Fruit fly (Drosophila melanogaster) whole organism, embryonic: ENCODE results near the gene CG18766.

Source experiments
- BtbVII ChIP-seq: fragments of 200-800 bp; sonication (Bioruptor generic); optimal IDR thresholded peaks from 3 replicates; lab custom pipeline; 2017; ENCODE audit warnings: missing biosample characterization, mild to moderate bottlenecking, missing genetic modification characterization
- Bteb2 ChIP-seq: fragments of 200-800 bp; sonication (Bioruptor generic); optimal IDR thresholded peaks from 2 replicates; lab custom pipeline; 2016; ENCODE audit warnings: missing biosample characterization, missing genetic modification characterization
- C15 ChIP-seq: fragments of 200-800 bp; sonication (Bioruptor generic); IDR thresholded peaks from 3 replicates; pipeline ENCODE4 v1.3.6; 2022; ENCODE audit warnings: missing biosample characterization, missing genetic modification characterization
- CG10267 ChIP-seq: fragments of 200-800 bp; sonication (Bioruptor generic); optimal IDR thresholded peaks from 2 replicates; lab custom pipeline; 2018; ENCODE audit warnings: missing biosample characterization, mild to moderate bottlenecking, missing genetic modification characterization, moderate library complexity
- CG10366 ChIP-seq: fragments of 200-800 bp; sonication (Bioruptor generic); IDR thresholded peaks from 2 replicates; pipeline ENCODE4 v1.3.6; 2022; ENCODE audit warnings: missing biosample characterization, missing genetic modification characterization
- CG11247 ChIP-seq: fragments of 200-800 bp; sonication (Bioruptor generic); IDR thresholded peaks from 2 replicates; pipeline ENCODE4 v1.3.6; 2022; ENCODE audit warnings: missing biosample characterization, missing genetic modification characterization
- CG1233 ChIP-seq: fragments of 200-800 bp; sonication (Bioruptor generic); optimal IDR thresholded peaks from 4 replicates; lab custom pipeline; 2018; ENCODE audit warnings: missing biosample characterization, mild to moderate bottlenecking, missing genetic modification characterization
- CG12391 ChIP-seq: fragments of 200-800 bp; sonication (Bioruptor generic); optimal IDR thresholded peaks from 3 replicates; lab custom pipeline; 2018; ENCODE audit warnings: missing biosample characterization, mild to moderate bottlenecking, missing genetic modification characterization, moderate library complexity
- CG14014 ChIP-seq: fragments of 200-800 bp; sonication (Bioruptor generic); IDR thresholded peaks from 2 replicates; pipeline ENCODE4 v1.3.6; 2022; ENCODE audit warnings: missing biosample characterization, missing genetic modification characterization
- CG14710 ChIP-seq: fragments of 200-800 bp; sonication (Bioruptor generic); optimal IDR thresholded peaks from 3 replicates; lab custom pipeline; 2019; ENCODE audit warnings: missing biosample characterization, mild to moderate bottlenecking, missing genetic modification characterization, moderate library complexity
- CG1647 ChIP-seq: fragments of 200-800 bp; sonication (Bioruptor generic); optimal IDR thresholded peaks from 3 replicates; lab custom pipeline; 2016; ENCODE audit warnings: missing biosample characterization, missing genetic modification characterization
- CG17568 ChIP-seq: fragments of 200-800 bp; sonication (Bioruptor generic); optimal IDR thresholded peaks from 2 replicates; lab custom pipeline; 2018; ENCODE audit warnings: missing biosample characterization, mild to moderate bottlenecking, missing genetic modification characterization, moderate library complexity
- CG30431 ChIP-seq: fragments of 200-800 bp; sonication (Bioruptor generic); optimal IDR thresholded peaks from 2 replicates; lab custom pipeline; 2017; ENCODE audit warnings: missing biosample characterization, missing genetic modification characterization
- CG3407 ChIP-seq: fragments of 200-800 bp; sonication (Bioruptor generic); optimal IDR thresholded peaks from 2 replicates; lab custom pipeline; 2018; ENCODE audit warnings: missing biosample characterization, mild to moderate bottlenecking, missing genetic modification characterization
- CG34422 ChIP-seq: fragments of 200-800 bp; sonication (Bioruptor generic); IDR thresholded peaks from 3 replicates; pipeline ENCODE4 v1.3.6; 2022; ENCODE audit warnings: missing biosample characterization, missing genetic modification characterization
- CG42726 ChIP-seq: fragments of 200-800 bp; sonication (Bioruptor generic); IDR thresholded peaks from 2 replicates; pipeline ENCODE4 v1.3.6; 2022; ENCODE audit warnings: missing biosample characterization, missing genetic modification characterization; ENCODE audit not compliant: partially characterized antibody
- CG43689 ChIP-seq: fragments of 200-800 bp; sonication (Bioruptor generic); IDR thresholded peaks from 2 replicates; pipeline ENCODE4 v1.3.6; 2022; ENCODE audit warnings: missing biosample characterization, missing genetic modification characterization
- CG4854 ChIP-seq: fragments of 200-800 bp; sonication (Bioruptor generic); optimal IDR thresholded peaks from 2 replicates; lab custom pipeline; 2016; ENCODE audit warnings: missing biosample characterization, missing genetic modification characterization, inconsistent platforms
- CG9215 ChIP-seq: fragments of 200-800 bp; sonication (Bioruptor generic); IDR thresholded peaks from 2 replicates; pipeline ENCODE4 v1.3.6; 2022; ENCODE audit warnings: missing biosample characterization, missing genetic modification characterization
- CkIIα-i1 ChIP-seq: fragments of 200-800 bp; sonication (Bioruptor generic); IDR thresholded peaks from 2 replicates; pipeline ENCODE4 v1.3.6; 2022; ENCODE audit warnings: missing biosample characterization, missing genetic modification characterization
- Deaf1 ChIP-seq: fragments of 200-800 bp; optimal IDR thresholded peaks from 3 replicates; lab custom pipeline; 2019; ENCODE audit warnings: missing biosample characterization, mild to moderate bottlenecking, missing genetic modification characterization, moderate library complexity
- E2f2 ChIP-seq: fragments of 200-800 bp; sonication (Bioruptor generic); IDR thresholded peaks from 2 replicates; pipeline ENCODE4 v1.3.6; 2022; ENCODE audit warnings: missing biosample characterization, missing genetic modification characterization
- ERR ChIP-seq: fragments of 200-800 bp; sonication (Bioruptor generic); optimal IDR thresholded peaks from 2 replicates; lab custom pipeline; 2016; ENCODE audit warnings: missing biosample characterization, missing genetic modification characterization
- Elba2 ChIP-seq: fragments of 200-800 bp; sonication (Bioruptor generic); optimal IDR thresholded peaks from 3 replicates; lab custom pipeline; 2016; ENCODE audit warnings: missing biosample characterization, missing genetic modification characterization
- Ets97D ChIP-seq: fragments of 200-800 bp; sonication (Bioruptor generic); optimal IDR thresholded peaks from 3 replicates; lab custom pipeline; 2016; ENCODE audit warnings: missing biosample characterization, missing genetic modification characterization
- Hr3 ChIP-seq: fragments of 200-800 bp; sonication (Bioruptor generic); optimal IDR thresholded peaks from 3 replicates; lab custom pipeline; 2016; ENCODE audit warnings: missing biosample characterization, missing genetic modification characterization
- Jarid2 ChIP-seq: fragments of 200-800 bp; sonication (Bioruptor generic); optimal IDR thresholded peaks from 3 replicates; lab custom pipeline; 2017; ENCODE audit warnings: mild to moderate bottlenecking, missing biosample characterization, missing genetic modification reagents, missing genetic modification characterization
- Max ChIP-seq: fragments of 200-800 bp; sonication (Bioruptor generic); optimal IDR thresholded peaks from 2 replicates; lab custom pipeline; 2016; ENCODE audit warnings: missing biosample characterization, mild to moderate bottlenecking, missing genetic modification characterization
- Neu2 ChIP-seq: fragments of 200-800 bp; sonication (Bioruptor generic); optimal IDR thresholded peaks from 3 replicates; lab custom pipeline; 2016; ENCODE audit warnings: missing biosample characterization, missing genetic modification characterization, borderline replicate concordance
- Nf-YC ChIP-seq: fragments of 200-800 bp; optimal IDR thresholded peaks from 3 replicates; lab custom pipeline; 2019; ENCODE audit warnings: missing biosample characterization, mild to moderate bottlenecking, missing genetic modification characterization, moderate library complexity
- Rx ChIP-seq: fragments of 200-800 bp; sonication (Bioruptor generic); IDR thresholded peaks from 2 replicates; pipeline ENCODE4 v1.3.6; 2022; ENCODE audit warnings: missing biosample characterization, missing genetic modification characterization
- Vsx1 ChIP-seq: fragments of 200-800 bp; sonication (Bioruptor generic); optimal IDR thresholded peaks from 2 replicates; lab custom pipeline; 2017; ENCODE audit warnings: missing biosample characterization, mild to moderate bottlenecking, missing genetic modification characterization, missing genetic modification reagents
- YL-1 ChIP-seq: fragments of 200-800 bp; sonication (Bioruptor generic); optimal IDR thresholded peaks from 3 replicates; lab custom pipeline; 2017; ENCODE audit warnings: missing biosample characterization, mild to moderate bottlenecking, missing genetic modification characterization
- bigmax ChIP-seq: fragments of 200-800 bp; sonication (Bioruptor generic); optimal IDR thresholded peaks from 2 replicates; lab custom pipeline; 2018; ENCODE audit warnings: missing biosample characterization, mild to moderate bottlenecking, missing genetic modification characterization
- cad ChIP-seq: fragments of >200 bp; optimal IDR thresholded peaks from 2 replicates; lab custom pipeline; 2017; ENCODE audit warnings: missing biosample characterization, missing genetic modification characterization
- danr ChIP-seq: fragments of 200-800 bp; sonication (Bioruptor generic); IDR thresholded peaks from 2 replicates; pipeline ENCODE4 v1.3.6; 2022; ENCODE audit warnings: missing biosample characterization, missing genetic modification characterization
- dpn ChIP-seq, 2 experiments: fragments of 200-800 bp; sonication (Bioruptor generic); optimal IDR thresholded peaks; 3 replicates each; lab custom pipeline; 2016; ENCODE audit warnings: missing biosample characterization in 2 of 2, missing genetic modification characterization in 2 of 2
- inv ChIP-seq: fragments of 200-800 bp; sonication (Bioruptor generic); IDR thresholded peaks from 2 replicates; pipeline ENCODE4 v1.3.6; 2022; ENCODE audit warnings: missing biosample characterization, missing genetic modification characterization; ENCODE audit not compliant: partially characterized antibody
- kah ChIP-seq: fragments of 200-800 bp; sonication (Bioruptor generic); optimal IDR thresholded peaks from 2 replicates; lab custom pipeline; 2018; ENCODE audit warnings: missing biosample characterization, mild to moderate bottlenecking, missing genetic modification characterization
- mirr ChIP-seq: fragments of 200-800 bp; sonication (Bioruptor generic); optimal IDR thresholded peaks from 3 replicates; lab custom pipeline; 2018; ENCODE audit warnings: missing biosample characterization, mild to moderate bottlenecking, missing genetic modification characterization
- pan ChIP-seq, 4 experiments: fragments of >200 bp in 3 of 4; fragments of 200-800 bp in 1 of 4; sonication (Bioruptor generic) in 1 of 4; optimal IDR thresholded peaks in 3 of 4; IDR thresholded peaks in 1 of 4; 2 replicates each; pipeline versions ENCODE4 v1.3.6 to Lab custom; 2017 to 2022; ENCODE audit warnings: missing biosample characterization in 2 of 4, missing genetic modification characterization in 2 of 4, mixed read lengths in 1 of 4
- pfk ChIP-seq: fragments of 200-800 bp; sonication (Bioruptor generic); optimal IDR thresholded peaks from 2 replicates; lab custom pipeline; 2018; ENCODE audit warnings: missing biosample characterization, mild to moderate bottlenecking, missing genetic modification characterization, moderate library complexity
- repo ChIP-seq: fragments of 200-800 bp; sonication (Bioruptor generic); optimal IDR thresholded peaks from 2 replicates; lab custom pipeline; 2016; ENCODE audit warnings: missing biosample characterization, missing genetic modification characterization
- scrt ChIP-seq: fragments of 200-800 bp; sonication (Bioruptor generic); optimal IDR thresholded peaks from 2 replicates; lab custom pipeline; 2018; ENCODE audit warnings: missing biosample characterization, mild to moderate bottlenecking, missing genetic modification characterization, moderate library complexity
- shn ChIP-seq: fragments of 200-800 bp; sonication (Bioruptor generic); optimal IDR thresholded peaks from 3 replicates; lab custom pipeline; 2016; ENCODE audit warnings: missing biosample characterization, missing genetic modification characterization
- slou ChIP-seq: fragments of 200-800 bp; sonication (Bioruptor generic); optimal IDR thresholded peaks from 3 replicates; lab custom pipeline; 2016; ENCODE audit warnings: missing biosample characterization, missing genetic modification characterization
- sug ChIP-seq: fragments of 200-800 bp; optimal IDR thresholded peaks from 2 replicates; lab custom pipeline; 2019; ENCODE audit warnings: missing biosample characterization, mild to moderate bottlenecking, missing genetic modification characterization, moderate library complexity
- tll ChIP-seq, 2 experiments: fragments of 200-800 bp in 1 of 2; fragments of >200 bp in 1 of 2; sonication (Bioruptor generic) in 1 of 2; optimal IDR thresholded peaks; 2 replicates each; lab custom pipeline; 2017 to 2019; ENCODE audit warnings: missing biosample characterization in 2 of 2, missing genetic modification characterization in 2 of 2, mild to moderate bottlenecking in 1 of 2, moderate library complexity in 1 of 2

Gene CG18766

DNA sequence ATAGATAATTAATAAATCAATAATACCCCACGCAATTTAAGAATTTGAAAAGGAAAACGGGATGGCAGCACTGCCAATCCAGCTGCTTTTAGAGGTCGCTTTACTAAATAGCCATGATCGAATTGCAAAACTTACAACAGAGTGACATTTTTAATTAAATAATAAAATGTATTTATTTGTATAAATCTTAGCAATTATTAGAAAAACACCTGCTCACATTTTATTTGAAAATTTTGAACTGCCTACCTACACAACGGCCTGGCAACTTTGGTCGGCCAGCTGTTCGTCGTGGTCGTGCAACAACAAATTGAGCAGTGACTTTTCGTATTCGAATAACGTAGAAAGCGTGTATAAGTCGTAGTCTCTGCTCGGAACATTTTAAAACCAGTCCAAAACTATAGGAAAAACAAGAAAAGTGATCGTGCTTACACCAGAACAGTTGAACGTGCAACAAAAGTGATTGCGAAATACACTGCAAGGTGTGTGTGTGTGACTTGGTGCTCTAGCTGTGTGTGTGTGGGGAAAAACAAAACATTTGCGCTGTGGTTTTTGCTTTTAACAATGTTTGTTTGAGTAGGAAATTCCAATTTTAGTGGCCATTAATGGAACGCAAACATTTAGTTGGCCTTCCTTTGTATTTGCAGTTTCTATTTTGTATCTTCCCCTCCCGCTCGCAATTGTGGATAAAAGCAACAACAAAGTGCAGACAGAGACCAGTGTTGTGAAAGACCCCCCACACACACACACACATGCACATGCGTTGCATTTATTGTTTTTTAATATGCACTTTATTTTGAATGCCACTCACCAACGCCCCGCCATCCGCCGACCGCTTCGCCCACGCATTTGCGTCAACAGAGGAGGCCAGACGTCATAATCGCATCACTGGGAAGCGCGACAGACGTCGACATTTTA lies 29.7 kb upstream of the CG18766 start, which contains the start of gene CG5938 (continued):
- TF ChIP-seq CG17568 (GFP tag; lab: Kevin White, UChicago) (no peak), Rx (no peak; the same call in 1 of the 2 replicates), Vsx1 (GFP tag; lab: Kevin White, UChicago) (no peak), Jarid2 (GFP tag; lab: Kevin White, UChicago) (no peak), cad (no peak), pan (optimal IDR thresholded peaks at IDR 0.05; lab: Kevin White, UChicago) (no peak), pan (GFP tag; optimal IDR thresholded peaks at IDR 0.05 in 1 of 2, IDR thresholded peaks at IDR 0.05 in 1 of 2) (no peak), bigmax (GFP tag; lab: Kevin White, UChicago) (no peak), YL-1 (GFP tag; lab: Kevin White, UChicago) (peak; percentile 35), pfk (GFP tag; lab: Kevin White, UChicago) (no peak), inv (no peak), Hr3 (peak; percentile 24), CG1647 (GFP tag; lab: Kevin White, UChicago) (no peak), CkIIα-i1 (GFP tag; lab: Robert Waterston, UW) (no peak), CG9215 (GFP tag; lab: Robert Waterston, UW) (no peak), CG4854 (GFP tag; lab: Kevin White, UChicago) (peak; percentile 4), Elba2 (no peak), CG14014 (no peak), shn (GFP tag; lab: Kevin White, UChicago) (no peak), kah (no peak), E2f2 (GFP tag; lab: Robert Waterston, UW) (peak; percentile 75), CG34422 (GFP tag; lab: Robert Waterston, UW) (peak; percentile 30; the same call in 1 of the 3 replicates), CG12391 (tag; lab: Kevin White, UChicago) (peak; percentile 47), dpn (GFP tag; optimal IDR thresholded peaks at IDR 0.05; lab: Kevin White, UChicago) (peak in 1 of 2 experiments; percentile 42), Bteb2 (no peak), CG30431 (GFP tag; lab: Kevin White, UChicago) (no peak), scrt (GFP tag; lab: Kevin White, UChicago) (peak; percentile 13), C15 (no peak), Neu2 (GFP tag; lab: Kevin White, UChicago) (no peak), CG1233 (no peak), BtbVII (GFP tag; lab: Kevin White, UChicago) (no peak), CG3407 (GFP tag; lab: Kevin White, UChicago) (no peak), tll (GFP tag; optimal IDR thresholded peaks at IDR 0.05; lab: Kevin White, UChicago) (peak in 1 of 2 experiments; percentile 76), CG11247 (GFP tag; lab: Robert Waterston, UW) (no peak), Deaf1 (peak; percentile 35), Ets97D (GFP tag; lab: Kevin White, UChicago) (no peak), Nf-YC (tag; lab: Kevin White, UChicago) (peak; percentile 23), repo (GFP tag; lab: Kevin White, UChicago) (no peak), CG14710 (tag; lab: Kevin White, UChicago) (peak; percentile 58), slou (GFP tag; lab: Kevin White, UChicago) (no peak), sug (tag; lab: Kevin White, UChicago) (peak; percentile 49), mirr (GFP tag; lab: Kevin White, UChicago) (no peak), CG10366 (0 out of 2 replicates have a peak, but pooled peaks have one; percentile 10), danr (GFP tag; lab: Robert Waterston, UW) (no peak), CG42726 (no peak), CG10267 (peak; percentile 79), CG43689 (GFP tag; lab: Robert Waterston, UW) (no peak), ERR (GFP tag; lab: Kevin White, UChicago) (no peak), Max (no peak)
